Fruit fly (Drosophila melanogaster): ENCODE measurements around the gene RpS27A.

RpS27A gene

DNA sequence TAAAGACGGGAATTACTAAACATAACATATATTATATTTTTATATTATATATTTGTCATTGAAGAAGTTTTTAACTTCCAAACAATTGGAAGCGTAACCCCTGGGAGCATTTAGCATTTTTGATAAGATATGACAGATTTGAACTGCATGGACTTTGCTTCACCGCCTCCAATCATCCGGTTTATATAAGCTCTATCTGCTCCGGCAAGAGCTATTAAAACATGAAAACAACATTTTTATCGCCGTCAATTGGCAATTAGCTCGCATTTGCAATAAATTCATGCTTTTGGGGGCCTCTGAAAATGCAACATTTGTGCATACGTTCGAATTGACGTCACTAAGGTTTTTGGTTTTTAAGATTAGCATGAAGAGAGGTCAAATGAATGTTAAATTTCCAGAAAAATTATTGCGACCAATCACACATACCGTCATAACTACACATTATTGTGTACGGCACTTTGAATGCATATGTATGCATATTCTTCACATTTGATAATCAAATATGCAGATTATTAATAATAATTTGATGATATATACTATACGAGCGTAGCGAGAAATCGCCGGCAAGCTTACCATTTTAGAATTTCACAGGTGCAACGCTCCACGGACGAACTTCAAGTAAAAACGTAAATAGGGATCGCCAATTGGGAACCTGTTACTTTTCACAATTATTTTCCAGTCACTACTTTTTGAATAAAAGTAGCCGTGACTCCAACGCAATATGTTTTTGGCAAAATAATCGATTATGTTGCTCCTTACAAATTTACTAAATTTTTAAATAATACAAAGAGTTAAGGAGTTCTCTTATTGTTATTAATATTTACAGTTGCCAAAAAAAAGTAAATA, 12.3 kb upstream of the RpS27A start, which contains the start of gene Mdh1 (continued):
- TF ChIP-seq exex (tag; optimal IDR thresholded peaks at IDR 0.05) = peak; percentile 19
- TF ChIP-seq ac (GFP tag; optimal IDR thresholded peaks at IDR 0.05) = no peak
- TF ChIP-seq Med (GFP tag) = peak; percentile 62
- TF ChIP-seq Hr3 (GFP tag; optimal IDR thresholded peaks at IDR 0.05) = no peak
- TF ChIP-seq wek (GFP tag; optimal IDR thresholded peaks at IDR 0.05) = no peak
- no peak for TF ChIP-seq CG15696 (tag; optimal IDR thresholded peaks at IDR 0.05)
- no peak for TF ChIP-seq Kr (GFP tag; optimal IDR thresholded peaks at IDR 0.05)
- TF ChIP-seq Dp (GFP tag; optimal IDR thresholded peaks at IDR 0.05) = peak; percentile 1
- peak; percentile 34 for TF ChIP-seq corto (GFP tag; optimal IDR thresholded peaks at IDR 0.05)
- peak; percentile 99 for TF ChIP-seq CG3995 (GFP tag; optimal IDR thresholded peaks at IDR 0.05)
- TF ChIP-seq gsb-n (tag; optimal IDR thresholded peaks at IDR 0.05) = no peak
- no peak for TF ChIP-seq Ravus (GFP tag; IDR thresholded peaks at IDR 0.05)
- no peak for TF ChIP-seq Adf1 (GFP tag; IDR thresholded peaks at IDR 0.05)
- TF ChIP-seq vvl (GFP tag; IDR thresholded peaks at IDR 0.05) = peak; percentile 7; the same call in 1 of the 2 replicates
- no peak for TF ChIP-seq CG3065 (GFP tag; optimal IDR thresholded peaks at IDR 0.05)
- TF ChIP-seq Dref (GFP tag; IDR thresholded peaks at IDR 0.05) = peak; percentile 58
- peak; percentile 37 for TF ChIP-seq CG34376 (GFP tag; optimal IDR thresholded peaks at IDR 0.05)

DNA sequence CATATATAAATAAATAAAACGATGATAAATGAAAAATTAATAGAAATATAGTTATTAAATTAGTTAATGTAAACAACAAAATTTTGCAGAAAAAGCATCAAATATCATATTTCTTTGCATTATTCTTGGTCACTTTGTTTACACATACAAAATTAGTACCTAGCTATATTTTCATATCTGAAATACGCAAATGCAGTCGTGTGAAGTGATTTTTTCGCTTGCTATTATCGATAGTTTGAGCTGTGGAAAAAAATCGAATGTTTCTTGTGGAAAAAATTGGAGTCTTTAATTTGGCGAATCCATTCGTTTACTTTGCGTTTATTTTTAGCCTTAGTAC, 11.7 kb upstream of the RpS27A start, which contains the start of gene Cnot4:
TSS of gene Cnot4 (plus strand) at position 229 of the 337 bp plus-strand sequence.
- TF ChIP-seq Hr3 (GFP tag; optimal IDR thresholded peaks at IDR 0.05) = peak; percentile 25
- TF ChIP-seq Xrp1 (GFP tag; IDR thresholded peaks at IDR 0.05) = no peak
- TF ChIP-seq CG1602 (GFP tag; optimal IDR thresholded peaks at IDR 0.05) = no peak
- no peak for TF ChIP-seq pan (optimal IDR thresholded peaks at IDR 0.05)
- TF ChIP-seq pan (GFP tag; optimal IDR thresholded peaks at IDR 0.05 in 1 of 2, IDR thresholded peaks at IDR 0.05 in 1 of 2) = no peak
- no peak for TF ChIP-seq CG15011 (GFP tag; optimal IDR thresholded peaks at IDR 0.05)
- TF ChIP-seq mld (GFP tag; IDR thresholded peaks at IDR 0.05; ENCODE audit: partially characterized antibody) = no peak
- no peak for TF ChIP-seq CG12219 (GFP tag; optimal IDR thresholded peaks at IDR 0.05)
- TF ChIP-seq nmo (GFP tag; optimal IDR thresholded peaks at IDR 0.05) = peak; percentile 62
- TF ChIP-seq crol (GFP tag; IDR thresholded peaks at IDR 0.05) = no peak
- no peak for TF ChIP-seq btn (GFP tag; optimal IDR thresholded peaks at IDR 0.05)
- TF ChIP-seq klu (GFP tag; IDR thresholded peaks at IDR 0.05) = no peak
- TF ChIP-seq ssp (GFP tag; IDR thresholded peaks at IDR 0.05) = no peak
- no peak for TF ChIP-seq en (GFP tag; optimal IDR thresholded peaks at IDR 0.05)
- TF ChIP-seq lov (optimal IDR thresholded peaks at IDR 0.05) = no peak
- TF ChIP-seq lov (GFP tag; IDR thresholded peaks at IDR 0.05) = no peak
- 0 out of 3 replicates have a peak, but pooled peaks have one; percentile 11 for TF ChIP-seq CG34422 (GFP tag; IDR thresholded peaks at IDR 0.05)
- no peak for TF ChIP-seq trh (GFP tag; optimal IDR thresholded peaks at IDR 0.05)
- TF ChIP-seq Dp (GFP tag; optimal IDR thresholded peaks at IDR 0.05) = peak; percentile 1
- no peak for TF ChIP-seq repo (GFP tag; optimal IDR thresholded peaks at IDR 0.05)
- peak; percentile 16 for TF ChIP-seq zen (tag; optimal IDR thresholded peaks at IDR 0.05)
- TF ChIP-seq CG2712 (tag; optimal IDR thresholded peaks at IDR 0.05) = peak; percentile 36
- peak; percentile 92 for TF ChIP-seq CG30020 (tag; optimal IDR thresholded peaks at IDR 0.05)
- TF ChIP-seq CG17328 (GFP tag; IDR thresholded peaks at IDR 0.05) = no peak
- no peak for TF ChIP-seq CG30431 (GFP tag; optimal IDR thresholded peaks at IDR 0.05)
- no peak for TF ChIP-seq CG32772 (GFP tag; IDR thresholded peaks at IDR 0.05)
- TF ChIP-seq CG42726 (GFP tag; IDR thresholded peaks at IDR 0.05; ENCODE audit: partially characterized antibody) = 0 out of 2 replicates have a peak, but pooled peaks have one; percentile 12
- TF ChIP-seq eve (GFP tag; optimal IDR thresholded peaks at IDR 0.05) = no peak
- peak; percentile 69 for TF ChIP-seq BEAF-32 (GFP tag; optimal IDR thresholded peaks at IDR 0.05)
- TF ChIP-seq Sry-β (GFP tag; optimal IDR thresholded peaks at IDR 0.05) = peak; percentile 78
- peak; percentile 61 for TF ChIP-seq Sry-δ (GFP tag; optimal IDR thresholded peaks at IDR 0.05)
- no peak for TF ChIP-seq Vsx1 (GFP tag; optimal IDR thresholded peaks at IDR 0.05)
- TF ChIP-seq CG14050 (GFP tag; IDR thresholded peaks at IDR 0.05) = no peak
- no peak for TF ChIP-seq ken (GFP tag; IDR thresholded peaks at IDR 0.05)
- TF ChIP-seq grau (tag; optimal IDR thresholded peaks at IDR 0.05) = no peak
